Fruit fly (Drosophila melanogaster) whole organism, prepupa: ENCODE measurements around the gene fz3.

Experiments
- CG10631 ChIP-seq: fragments of 200-800 bp; sonication (Bioruptor generic); optimal IDR thresholded peaks from 2 replicates; lab custom pipeline; 2016; ENCODE audit warnings: missing biosample characterization, missing genetic modification characterization
- CG10669 ChIP-seq: fragments of 200-800 bp; sonication (Bioruptor generic); optimal IDR thresholded peaks from 3 replicates; lab custom pipeline; 2018; ENCODE audit warnings: missing biosample characterization, mild to moderate bottlenecking, missing genetic modification characterization, moderate library complexity
- CG11294 ChIP-seq: fragments of 200-800 bp; sonication (Bioruptor generic); IDR thresholded peaks from 2 replicates; pipeline ENCODE4 v1.3.6; 2022; ENCODE audit warnings: missing biosample characterization, missing genetic modification characterization
- CG11762 ChIP-seq: fragments of 200-800 bp; sonication (Bioruptor generic); optimal IDR thresholded peaks from 3 replicates; lab custom pipeline; 2016; ENCODE audit warnings: missing biosample characterization, missing genetic modification characterization; ENCODE audit not compliant: insufficient read depth
- CG11902 ChIP-seq: fragments of 200-800 bp; sonication (Bioruptor generic); optimal IDR thresholded peaks from 3 replicates; lab custom pipeline; 2016; ENCODE audit warnings: missing biosample characterization, missing genetic modification characterization
- CG1621 ChIP-seq: fragments of 200-800 bp; sonication (Bioruptor generic); optimal IDR thresholded peaks from 3 replicates; lab custom pipeline; 2018; ENCODE audit warnings: missing biosample characterization, mild to moderate bottlenecking, missing genetic modification characterization
- CG16779 ChIP-seq: fragments of 200-800 bp; sonication (Bioruptor generic); optimal IDR thresholded peaks from 3 replicates; lab custom pipeline; 2017; ENCODE audit warnings: missing biosample characterization, mild to moderate bottlenecking, missing genetic modification characterization
- CG3032 ChIP-seq: fragments of 200-800 bp; optimal IDR thresholded peaks from 2 replicates; lab custom pipeline; 2019; ENCODE audit warnings: missing biosample characterization, mild to moderate bottlenecking, missing genetic modification characterization, moderate library complexity
- CG31627 ChIP-seq: fragments of 200-800 bp; sonication (Bioruptor generic); optimal IDR thresholded peaks from 3 replicates; lab custom pipeline; 2016; ENCODE audit warnings: missing biosample characterization, missing genetic modification characterization
- CG34406 ChIP-seq: fragments of 200-800 bp; sonication (Bioruptor generic); optimal IDR thresholded peaks from 3 replicates; lab custom pipeline; 2016; ENCODE audit warnings: missing biosample characterization, missing genetic modification characterization
- CG3919 ChIP-seq: fragments of 200-800 bp; sonication (Bioruptor generic); optimal IDR thresholded peaks from 3 replicates; lab custom pipeline; 2016; ENCODE audit warnings: missing biosample characterization, missing genetic modification characterization
- CG4318 ChIP-seq: fragments of 200-800 bp; sonication (Bioruptor generic); optimal IDR thresholded peaks from 3 replicates; lab custom pipeline; 2017; ENCODE audit warnings: missing biosample characterization, mild to moderate bottlenecking, missing genetic modification characterization
- CG6792 ChIP-seq: fragments of 200-800 bp; sonication (Bioruptor generic); optimal IDR thresholded peaks from 3 replicates; lab custom pipeline; 2016; ENCODE audit warnings: missing biosample characterization, missing genetic modification characterization
- CG6808 ChIP-seq: fragments of 200-800 bp; sonication (Bioruptor generic); optimal IDR thresholded peaks from 3 replicates; lab custom pipeline; 2017; ENCODE audit warnings: missing biosample characterization, missing genetic modification characterization, mild to moderate bottlenecking, moderate library complexity, missing genetic modification reagents
- CG6854 ChIP-seq: fragments of 200-800 bp; sonication (Bioruptor generic); optimal IDR thresholded peaks from 2 replicates; lab custom pipeline; 2017; ENCODE audit warnings: missing biosample characterization, mild to moderate bottlenecking, missing genetic modification characterization
- CG8119 ChIP-seq: fragments of 200-800 bp; sonication (Bioruptor generic); IDR thresholded peaks from 3 replicates; pipeline ENCODE4 v1.3.6; 2022; ENCODE audit warnings: missing biosample characterization, missing genetic modification characterization
- CG8319 ChIP-seq: fragments of 200-800 bp; sonication (Bioruptor generic); optimal IDR thresholded peaks from 3 replicates; lab custom pipeline; 2016; ENCODE audit warnings: missing biosample characterization, missing genetic modification characterization
- CG8632 ChIP-seq: fragments of 200-800 bp; sonication (Bioruptor generic); optimal IDR thresholded peaks from 3 replicates; lab custom pipeline; 2016; ENCODE audit warnings: missing biosample characterization, missing genetic modification characterization
- CG9139 ChIP-seq: fragments of 200-800 bp; sonication (Bioruptor generic); optimal IDR thresholded peaks from 3 replicates; lab custom pipeline; 2017; ENCODE audit warnings: missing biosample characterization, mild to moderate bottlenecking, missing genetic modification characterization
- Eip75B ChIP-seq: fragments of 200-800 bp; sonication (Bioruptor generic); optimal IDR thresholded peaks from 3 replicates; lab custom pipeline; 2016; ENCODE audit warnings: missing biosample characterization, missing genetic modification characterization
- Eip78C ChIP-seq: fragments of 200-800 bp; sonication (Bioruptor generic); peaks from one replicate; lab custom pipeline; 2016; ENCODE audit warnings: missing biosample characterization, missing genetic modification characterization
- Eip93F ChIP-seq: fragments of 200-800 bp; sonication (Bioruptor generic); optimal IDR thresholded peaks from 2 replicates; lab custom pipeline; 2016; ENCODE audit warnings: missing biosample characterization, mild to moderate bottlenecking, missing genetic modification characterization
- Ets21C ChIP-seq: fragments of 200-800 bp; sonication (Bioruptor generic); optimal IDR thresholded peaks from 3 replicates; lab custom pipeline; 2016; ENCODE audit warnings: missing biosample characterization, missing genetic modification characterization
- Ets96B ChIP-seq: fragments of 200-800 bp; optimal IDR thresholded peaks from 2 replicates; lab custom pipeline; 2019; ENCODE audit warnings: missing biosample characterization, mild to moderate bottlenecking, missing genetic modification characterization, moderate library complexity
- Gug ChIP-seq: fragments of 200-800 bp; sonication (Bioruptor generic); IDR thresholded peaks from 2 replicates; pipeline ENCODE4 v1.3.6; 2022; ENCODE audit warnings: missing biosample characterization, missing genetic modification characterization
- Hr38 ChIP-seq: sonication (Bioruptor generic); optimal IDR thresholded peaks from 2 replicates; lab custom pipeline; 2016; ENCODE audit warnings: missing biosample characterization, missing genetic modification characterization
- Lpt ChIP-seq: fragments of 200-800 bp; sonication (Bioruptor generic); optimal IDR thresholded peaks from 3 replicates; lab custom pipeline; 2016; ENCODE audit warnings: missing biosample characterization, missing genetic modification characterization
- OdsH ChIP-seq: fragments of 200-800 bp; sonication (Bioruptor generic); optimal IDR thresholded peaks from 3 replicates; lab custom pipeline; 2016; ENCODE audit warnings: missing biosample characterization, missing genetic modification characterization
- Smox ChIP-seq: fragments of 200-800 bp; sonication (Bioruptor generic); optimal IDR thresholded peaks from 3 replicates; lab custom pipeline; 2016; ENCODE audit warnings: missing biosample characterization, missing genetic modification characterization
- Sox102F ChIP-seq: fragments of 200-800 bp; sonication (Bioruptor generic); optimal IDR thresholded peaks from 2 replicates; lab custom pipeline; 2016; ENCODE audit warnings: missing biosample characterization, mild to moderate bottlenecking, missing genetic modification characterization
- Sox14 ChIP-seq: fragments of 200-800 bp; sonication (Bioruptor generic); optimal IDR thresholded peaks from 3 replicates; lab custom pipeline; 2016; ENCODE audit warnings: missing biosample characterization, missing genetic modification characterization
- achi ChIP-seq: fragments of 200-800 bp; sonication (Bioruptor generic); optimal IDR thresholded peaks from 3 replicates; lab custom pipeline; 2016; ENCODE audit warnings: missing biosample characterization, missing genetic modification characterization
- acj6 ChIP-seq: fragments of 200-800 bp; sonication (Bioruptor generic); optimal IDR thresholded peaks from 3 replicates; lab custom pipeline; 2016; ENCODE audit warnings: missing biosample characterization, missing genetic modification characterization
- cyc ChIP-seq: fragments of 200-800 bp; sonication (Bioruptor generic); optimal IDR thresholded peaks from 3 replicates; lab custom pipeline; 2016; ENCODE audit warnings: missing biosample characterization, missing genetic modification characterization
- dac ChIP-seq: fragments of 200-800 bp; sonication (Bioruptor generic); optimal IDR thresholded peaks from 2 replicates; lab custom pipeline; 2017; ENCODE audit warnings: missing biosample characterization, mild to moderate bottlenecking, missing genetic modification characterization
- fd59A ChIP-seq: fragments of 200-800 bp; sonication (Bioruptor generic); optimal IDR thresholded peaks from 2 replicates; lab custom pipeline; 2017; ENCODE audit warnings: missing biosample characterization, mild to moderate bottlenecking, missing genetic modification characterization, missing genetic modification reagents
- fd85E ChIP-seq: fragments of 200-800 bp; sonication (Bioruptor generic); optimal IDR thresholded peaks from 3 replicates; lab custom pipeline; 2016; ENCODE audit warnings: missing biosample characterization, missing genetic modification characterization
- fkh ChIP-seq: fragments of 200-800 bp; sonication (Bioruptor generic); optimal IDR thresholded peaks from 3 replicates; lab custom pipeline; 2017; ENCODE audit warnings: missing biosample characterization, mild to moderate bottlenecking, missing genetic modification characterization, moderate library complexity
- lz ChIP-seq: fragments of 200-800 bp; sonication (Bioruptor generic); optimal IDR thresholded peaks from 3 replicates; lab custom pipeline; 2016; ENCODE audit warnings: missing biosample characterization, missing genetic modification characterization
- net ChIP-seq: fragments of 200-800 bp; sonication (Bioruptor generic); optimal IDR thresholded peaks from 3 replicates; lab custom pipeline; 2016; ENCODE audit warnings: missing biosample characterization, missing genetic modification characterization
- pdm3 ChIP-seq: fragments of 200-800 bp; sonication (Bioruptor generic); optimal IDR thresholded peaks from 3 replicates; lab custom pipeline; 2016; ENCODE audit warnings: missing biosample characterization, missing genetic modification characterization
- spab ChIP-seq: fragments of 200-800 bp; sonication (Bioruptor generic); optimal IDR thresholded peaks from 2 replicates; lab custom pipeline; 2017; ENCODE audit warnings: missing biosample characterization, mild to moderate bottlenecking, missing genetic modification characterization, missing genetic modification reagents
- ss ChIP-seq, 2 experiments: fragments of 200-800 bp; sonication (Bioruptor generic); optimal IDR thresholded peaks; 2 replicates in 1 of 2; 3 replicates in 1 of 2; lab custom pipeline; 2017 to 2018; ENCODE audit warnings: mild to moderate bottlenecking in 2 of 2, missing biosample characterization in 2 of 2, missing genetic modification characterization in 2 of 2, moderate library complexity in 1 of 2
- svp ChIP-seq: fragments of 200-800 bp; sonication (Bioruptor generic); peaks from one replicate; lab custom pipeline; 2016; ENCODE audit warnings: missing biosample characterization, missing genetic modification characterization
- topi ChIP-seq: fragments of 200-800 bp; sonication (Bioruptor generic); optimal IDR thresholded peaks from 3 replicates; lab custom pipeline; 2016; ENCODE audit warnings: missing biosample characterization, missing genetic modification characterization

The fz3 gene

dm6 chrX:767928-768327 lies 1.8 kb upstream of the fz3 start (continued):
- peak; percentile 19 for TF ChIP-seq cyc (GFP tag; lab: Kevin White, UChicago)
- TF ChIP-seq Hr38 (GFP tag; lab: Kevin White, UChicago), result no peak
- no peak for TF ChIP-seq Ets21C
- TF ChIP-seq CG3919 (GFP tag; lab: Kevin White, UChicago), result peak; percentile 52
- TF ChIP-seq CG6854 (GFP tag; lab: Kevin White, UChicago), result peak; percentile 77
- TF ChIP-seq ss (GFP tag; optimal IDR thresholded peaks at IDR 0.05; lab: Kevin White, UChicago), result peak; percentile 27 to 70
- peak; percentile 26 for TF ChIP-seq Sox14 (GFP tag; lab: Kevin White, UChicago)

dm6 chrX:768480-769123 lies 1.1 kb upstream of the fz3 start:
- TF ChIP-seq CG8632 (GFP tag; lab: Kevin White, UChicago) (no peak), ss (GFP tag; optimal IDR thresholded peaks at IDR 0.05; lab: Kevin White, UChicago) (no peak), fkh (GFP tag; lab: Kevin White, UChicago) (peak; percentile 85), CG6808 (no peak), net (GFP tag; lab: Kevin White, UChicago) (no peak), CG10631 (GFP tag; lab: Kevin White, UChicago) (no peak), CG9139 (GFP tag; lab: Kevin White, UChicago) (no peak), Lpt (no peak)

- TF ChIP-seq svp (GFP tag; lab: Kevin White, UChicago) (peak; percentile 19), Ets21C (no peak), CG31627 (GFP tag; lab: Kevin White, UChicago) (peak; percentile 4), CG6808 (no peak), CG8119 (no peak), Gug (GFP tag; lab: Robert Waterston, UW) (no peak), Eip78C (GFP tag; lab: Kevin White, UChicago) (peak; percentile 53), fd59A (GFP tag; lab: Kevin White, UChicago) (no peak), CG34406 (GFP tag; lab: Kevin White, UChicago) (no peak), achi (GFP tag; lab: Kevin White, UChicago) (no peak), CG16779 (tag; lab: Kevin White, UChicago) (no peak), ss (GFP tag; optimal IDR thresholded peaks at IDR 0.05; lab: Kevin White, UChicago) (no peak), Smox (GFP tag; lab: Kevin White, UChicago) (no peak), Sox102F (GFP tag; lab: Kevin White, UChicago) (no peak), CG8319 (no peak), Hr38 (GFP tag; lab: Kevin White, UChicago) (no peak), CG8632 (GFP tag; lab: Kevin White, UChicago) (no peak), CG6854 (GFP tag; lab: Kevin White, UChicago) (no peak), spab (GFP tag; lab: Kevin White, UChicago) (no peak), CG1621 (tag; lab: Kevin White, UChicago) (peak; percentile 8), acj6 (GFP tag; lab: Kevin White, UChicago) (peak; percentile 2), Eip93F (GFP tag; lab: Kevin White, UChicago) (no peak), Lpt (no peak), OdsH (GFP tag; lab: Kevin White, UChicago) (no peak), CG11902 (GFP tag; lab: Kevin White, UChicago) (no peak), pdm3 (GFP tag; lab: Kevin White, UChicago) (no peak), fd85E (no peak), CG4318 (GFP tag; lab: Kevin White, UChicago) (no peak), topi (GFP tag; lab: Kevin White, UChicago) (no peak), Eip75B (GFP tag; lab: Kevin White, UChicago) (peak; percentile 0), CG10631 (GFP tag; lab: Kevin White, UChicago) (peak; percentile 10), CG9139 (GFP tag; lab: Kevin White, UChicago) (no peak), CG11762 (GFP tag; lab: Kevin White, UChicago) (no peak), fkh (GFP tag; lab: Kevin White, UChicago) (no peak), lz (GFP tag; lab: Kevin White, UChicago) (no peak), dac (GFP tag; lab: Kevin White, UChicago) (no peak), CG3032 (tag; lab: Kevin White, UChicago) (no peak), Ets96B (tag; lab: Kevin White, UChicago) (peak; percentile 3), CG11294 (no peak), CG10669 (peak; percentile 7), CG6792 (GFP tag; lab: Kevin White, UChicago) (peak; percentile 3)
Measured at dm6 chrX:771431-772064, 1.8 kb downstream of the fz3 start.
